Worm (Caenorhabditis elegans) whole organism, L2 larva: Measurements from ENCODE around the gene fbxb-91.

ENCODE experiments used
- C34F6.9 ChIP-seq: fragments of 150-350 bp; optimal IDR thresholded peaks from 2 replicates; lab custom pipeline; 2014; ENCODE audit warnings: missing biosample characterization, missing genetic modification characterization
- R02D3.7 ChIP-seq: fragments of 150-350 bp; optimal IDR thresholded peaks from 2 replicates; lab custom pipeline; 2014; ENCODE audit warnings: missing biosample characterization, missing genetic modification characterization
- Y55F3AM.14 ChIP-seq: fragments of 200-800 bp; sonication (Bioruptor generic); optimal IDR thresholded peaks from 2 replicates; lab custom pipeline; 2018; ENCODE audit warnings: mild to moderate bottlenecking, missing genetic modification characterization, missing compliant biosample characterization
- ZK546.5 ChIP-seq: sonication (generic microtip); optimal IDR thresholded peaks from 2 replicates; lab custom pipeline; 2017; ENCODE audit warnings: missing biosample characterization, missing genetic modification characterization
- alr-1 ChIP-seq: fragments of 150-350 bp; optimal IDR thresholded peaks from 2 replicates; lab custom pipeline; 2014; ENCODE audit warnings: missing biosample characterization, missing genetic modification characterization
- aly-2 ChIP-seq: fragments of 150-350 bp; optimal IDR thresholded peaks from 2 replicates; lab custom pipeline; 2014; ENCODE audit warnings: missing biosample characterization, missing genetic modification characterization
- ama-1 ChIP-seq: fragments of 150-350 bp; optimal IDR thresholded peaks from 2 replicates; lab custom pipeline; 2018; ENCODE audit warnings: inconsistent platforms
- blmp-1 ChIP-seq: sonication (generic microtip); optimal IDR thresholded peaks from 2 replicates; lab custom pipeline; 2017; ENCODE audit warnings: missing genetic modification characterization, mild to moderate bottlenecking, missing compliant biosample characterization, antibody characterized with exemption, moderate library complexity; ENCODE audit not compliant: insufficient read depth
- ceh-16 ChIP-seq: fragments of 150-350 bp; optimal IDR thresholded peaks from 2 replicates; lab custom pipeline; 2014; ENCODE audit warnings: missing biosample characterization, missing genetic modification characterization
- crh-2 ChIP-seq: sonication (generic microtip); optimal IDR thresholded peaks from 2 replicates; lab custom pipeline; 2017; ENCODE audit warnings: missing biosample characterization, missing genetic modification characterization
- dmd-4 ChIP-seq: sonication (generic microtip); optimal IDR thresholded peaks from 2 replicates; lab custom pipeline; 2017; ENCODE audit warnings: missing biosample characterization, missing genetic modification characterization
- egl-27 ChIP-seq: sonication (generic microtip); optimal IDR thresholded peaks from 3 replicates; lab custom pipeline; 2017; ENCODE audit warnings: missing biosample characterization, missing genetic modification reagents, missing genetic modification characterization
- elt-3 ChIP-seq: sonication (generic microtip); optimal IDR thresholded peaks from 2 replicates; lab custom pipeline; 2017; ENCODE audit warnings: missing biosample characterization, missing genetic modification characterization
- fos-1 ChIP-seq: fragments of 150-350 bp; optimal IDR thresholded peaks from 2 replicates; lab custom pipeline; 2014; ENCODE audit warnings: missing biosample characterization, missing genetic modification characterization
- gmeb-1 ChIP-seq: fragments of 150-350 bp; optimal IDR thresholded peaks from 2 replicates; lab custom pipeline; 2014; ENCODE audit warnings: missing biosample characterization, missing genetic modification characterization
- lin-11 ChIP-seq: fragments of 150-350 bp; sonication (generic microtip); optimal IDR thresholded peaks from 2 replicates; lab custom pipeline; 2014; ENCODE audit warnings: missing biosample characterization, missing genetic modification characterization, inconsistent platforms, mixed read lengths
- lin-39 ChIP-seq: fragments of 150-350 bp; optimal IDR thresholded peaks from 2 replicates; lab custom pipeline; 2014; ENCODE audit warnings: missing biosample characterization, missing genetic modification reagents, missing genetic modification characterization
- lsy-2 ChIP-seq, 2 experiments: fragments of 150-350 bp in 1 of 2; sonication (generic microtip) in 1 of 2; optimal IDR thresholded peaks; 2 replicates each; lab custom pipeline; 2014 to 2017; ENCODE audit warnings: missing biosample characterization in 2 of 2, missing genetic modification characterization in 2 of 2
- mab-5 ChIP-seq: fragments of 150-350 bp; optimal IDR thresholded peaks from 2 replicates; lab custom pipeline; 2014; ENCODE audit warnings: missing biosample characterization, missing genetic modification characterization
- mbf-1 ChIP-seq: sonication (generic microtip); optimal IDR thresholded peaks from 2 replicates; lab custom pipeline; 2017; ENCODE audit warnings: missing biosample characterization, missing genetic modification characterization
- nhr-10 ChIP-seq: sonication (generic microtip); optimal IDR thresholded peaks from 2 replicates; lab custom pipeline; 2017; ENCODE audit warnings: missing biosample characterization, missing genetic modification characterization
- nhr-11 ChIP-seq: fragments of 150-350 bp; optimal IDR thresholded peaks from 2 replicates; lab custom pipeline; 2014; ENCODE audit warnings: missing biosample characterization, missing genetic modification characterization
- nhr-129 ChIP-seq: fragments of 150-350 bp; optimal IDR thresholded peaks from 2 replicates; lab custom pipeline; 2014; ENCODE audit warnings: missing biosample characterization, missing genetic modification characterization
- nhr-23 ChIP-seq: fragments of 150-350 bp; optimal IDR thresholded peaks from 2 replicates; lab custom pipeline; 2014; ENCODE audit warnings: missing biosample characterization, missing genetic modification reagents, missing genetic modification characterization
- nhr-237 ChIP-seq: fragments of 150-350 bp; optimal IDR thresholded peaks from 2 replicates; lab custom pipeline; 2014; ENCODE audit warnings: missing biosample characterization, missing genetic modification characterization
- nhr-25 ChIP-seq: fragments of 150-350 bp; sonication (generic microtip); optimal IDR thresholded peaks from 3 replicates; lab custom pipeline; 2014; ENCODE audit warnings: missing biosample characterization, missing genetic modification characterization
- nhr-6 ChIP-seq: fragments of 150-350 bp; optimal IDR thresholded peaks from 2 replicates; lab custom pipeline; 2014; ENCODE audit warnings: missing biosample characterization, missing genetic modification characterization
- peb-1 ChIP-seq: fragments of 150-350 bp; optimal IDR thresholded peaks from 2 replicates; lab custom pipeline; 2014; ENCODE audit warnings: missing biosample characterization, missing genetic modification characterization
- skn-1 ChIP-seq: sonication (generic microtip); optimal IDR thresholded peaks from 2 replicates; lab custom pipeline; 2017; ENCODE audit warnings: missing biosample characterization, missing genetic modification characterization
- sma-3 ChIP-seq: sonication (generic microtip); optimal IDR thresholded peaks from 2 replicates; lab custom pipeline; 2016; ENCODE audit warnings: missing genetic modification reagents, missing genetic modification characterization, missing compliant biosample characterization
- sma-9 ChIP-seq, 2 experiments: fragments of 150-350 bp in 1 of 2; sonication (generic microtip) in 1 of 2; optimal IDR thresholded peaks; 2 replicates each; lab custom pipeline; 2014 to 2016; ENCODE audit warnings: missing genetic modification characterization in 2 of 2, mild to moderate bottlenecking in 1 of 2, missing biosample characterization in 1 of 2, missing compliant biosample characterization in 1 of 2, missing genetic modification reagents in 1 of 2, moderate library complexity in 1 of 2
- snpc-4 ChIP-seq: fragments of 150-350 bp; optimal IDR thresholded peaks from 2 replicates; lab custom pipeline; 2014; ENCODE audit warnings: missing biosample characterization, missing genetic modification characterization
- unc-55 ChIP-seq: fragments of 150-350 bp; sonication (generic microtip); optimal IDR thresholded peaks from 3 replicates; lab custom pipeline; 2014; ENCODE audit warnings: missing biosample characterization, missing genetic modification reagents, missing genetic modification characterization
- unc-62 ChIP-seq: fragments of 150-350 bp; optimal IDR thresholded peaks from 2 replicates; lab custom pipeline; 2014; ENCODE audit warnings: missing biosample characterization, missing genetic modification reagents, missing genetic modification characterization
- zag-1 ChIP-seq: fragments of 150-350 bp; optimal IDR thresholded peaks from 2 replicates; lab custom pipeline; 2014; ENCODE audit warnings: missing biosample characterization, missing genetic modification characterization
- ztf-1 ChIP-seq: fragments of 200-800 bp; sonication (Bioruptor generic); conservative IDR thresholded peaks from 2 replicates; pipeline ENCODE4 v1.3.6; 2022; ENCODE audit warnings: missing genetic modification characterization, missing compliant biosample characterization
- ztf-11 ChIP-seq: sonication (generic microtip); optimal IDR thresholded peaks from 2 replicates; lab custom pipeline; 2017; ENCODE audit warnings: missing biosample characterization, missing genetic modification characterization
- ztf-4 ChIP-seq: fragments of 150-350 bp; optimal IDR thresholded peaks from 2 replicates; lab custom pipeline; 2014; ENCODE audit warnings: missing biosample characterization, missing genetic modification characterization

fbxb-91 gene

ce11 chrII:3786538-3786937 is 36.0 kb upstream of the fbxb-91 start:
- TF ChIP-seq dmd-4 (tag; lab: Kevin White, UChicago) (no peak), Y55F3AM.14 (GFP tag; lab: Kevin White, UChicago) (no peak), snpc-4 (tag; lab: Kevin White, UChicago) (no peak), sma-3 (GFP tag; lab: Kevin White, UChicago) (peak; percentile 27), sma-9 (GFP tag; optimal IDR thresholded peaks at IDR 0.05; lab: Kevin White, UChicago) (peak; percentile 78), sma-9 (tag; optimal IDR thresholded peaks at IDR 0.05; lab: Kevin White, UChicago) (no peak), blmp-1 (tag; lab: Kevin White, UChicago) (no peak), nhr-10 (tag; lab: Kevin White, UChicago) (no peak), R02D3.7 (tag; lab: Kevin White, UChicago) (no peak), unc-62 (no peak), crh-2 (peak; percentile 78), alr-1 (tag; lab: Kevin White, UChicago) (no peak), ztf-1 (no peak), elt-3 (tag; lab: Kevin White, UChicago) (no peak), lsy-2 (tag; optimal IDR thresholded peaks at IDR 0.05; lab: Kevin White, UChicago) (no peak), nhr-25 (tag; lab: Kevin White, UChicago) (no peak), nhr-6 (tag; lab: Kevin White, UChicago) (no peak), ceh-16 (tag; lab: Kevin White, UChicago) (no peak), nhr-11 (tag; lab: Kevin White, UChicago) (no peak), skn-1 (peak; percentile 93), egl-27 (tag; lab: Kevin White, UChicago) (peak; percentile 80), ZK546.5 (tag; lab: Kevin White, UChicago) (no peak), fos-1 (peak; percentile 100), lin-39 (no peak), gmeb-1 (tag; lab: Kevin White, UChicago) (peak; percentile 64), aly-2 (tag; lab: Kevin White, UChicago) (no peak), lin-11 (tag; lab: Kevin White, UChicago) (no peak), nhr-23 (tag; lab: Kevin White, UChicago) (no peak), mab-5 (no peak), ama-1 (no peak)

- TF ChIP-seq ztf-11 (tag; lab: Kevin White, UChicago) (no peak), peb-1 (tag; lab: Kevin White, UChicago) (no peak), ztf-4 (tag; lab: Kevin White, UChicago) (no peak), alr-1 (tag; lab: Kevin White, UChicago) (no peak), lsy-2 (tag; optimal IDR thresholded peaks at IDR 0.05; lab: Kevin White, UChicago) (no peak), elt-3 (tag; lab: Kevin White, UChicago) (no peak), sma-9 (GFP tag; optimal IDR thresholded peaks at IDR 0.05; lab: Kevin White, UChicago) (no peak), sma-9 (tag; optimal IDR thresholded peaks at IDR 0.05; lab: Kevin White, UChicago) (no peak), lin-11 (tag; lab: Kevin White, UChicago) (no peak), Y55F3AM.14 (GFP tag; lab: Kevin White, UChicago) (no peak), aly-2 (tag; lab: Kevin White, UChicago) (no peak), nhr-25 (tag; lab: Kevin White, UChicago) (no peak), skn-1 (no peak), nhr-129 (tag; lab: Kevin White, UChicago) (no peak)
These were observed 35.2 kb upstream of the fbxb-91 start for ce11 chrII:3785756-3786155.

- no peak for TF ChIP-seq aly-2 (tag; lab: Kevin White, UChicago)
- no peak for TF ChIP-seq egl-27 (tag; lab: Kevin White, UChicago)
- no peak for TF ChIP-seq mbf-1 (tag; lab: Kevin White, UChicago)
- TF ChIP-seq elt-3 (tag; lab: Kevin White, UChicago), result no peak
- no peak for TF ChIP-seq peb-1 (tag; lab: Kevin White, UChicago)
- no peak for TF ChIP-seq sma-3 (GFP tag; lab: Kevin White, UChicago)
- no peak for TF ChIP-seq nhr-6 (tag; lab: Kevin White, UChicago)
- TF ChIP-seq nhr-129 (tag; lab: Kevin White, UChicago), result no peak
- no peak for TF ChIP-seq ama-1
- no peak for TF ChIP-seq alr-1 (tag; lab: Kevin White, UChicago)
- TF ChIP-seq mab-5, result no peak
- TF ChIP-seq nhr-23 (tag; lab: Kevin White, UChicago), result no peak
- no peak for TF ChIP-seq ztf-4 (tag; lab: Kevin White, UChicago)
- no peak for TF ChIP-seq C34F6.9 (tag; lab: Kevin White, UChicago)
- TF ChIP-seq nhr-237 (tag; lab: Kevin White, UChicago), result no peak
- TF ChIP-seq nhr-10 (tag; lab: Kevin White, UChicago), result no peak
- no peak for TF ChIP-seq unc-55 (GFP tag; lab: Kevin White, UChicago)
- no peak for TF ChIP-seq zag-1 (tag; lab: Kevin White, UChicago)
- TF ChIP-seq, all 48 proteins: peak for 0
These were observed 34.7 kb upstream of the fbxb-91 start, which contains the start of gene T24E12.1 for ce11 chrII:3785257-3785656. Gene T24E12.1 (plus strand): TSS chrII:3785557.
